Fruit fly (Drosophila melanogaster) whole organism, embryonic: ENCODE results near the gene CG14931.
A peak's percentile ranks its signal among the peaks of the same experiment; 100 is the strongest.

Experiments
- Aef1 ChIP-seq: fragments of 200-800 bp; sonication (Bioruptor generic); IDR thresholded peaks from 3 replicates; pipeline ENCODE4 v1.3.6; 2022; ENCODE audit warnings: missing biosample characterization, missing genetic modification characterization
- Antp ChIP-seq: fragments of 200-800 bp; sonication (Bioruptor generic); optimal IDR thresholded peaks from 3 replicates; lab custom pipeline; 2016; ENCODE audit warnings: missing biosample characterization, missing genetic modification characterization
- Atf6 ChIP-seq: fragments of 200-800 bp; sonication (Bioruptor generic); IDR thresholded peaks from 2 replicates; pipeline ENCODE4 v1.3.6; 2022; ENCODE audit warnings: missing biosample characterization, missing genetic modification characterization
- CG10274 ChIP-seq: fragments of 200-800 bp; sonication (Bioruptor generic); optimal IDR thresholded peaks from 3 replicates; lab custom pipeline; 2017; ENCODE audit warnings: missing biosample characterization, mild to moderate bottlenecking, missing genetic modification characterization
- CG10366 ChIP-seq: fragments of 200-800 bp; sonication (Bioruptor generic); IDR thresholded peaks from 2 replicates; pipeline ENCODE4 v1.3.6; 2022; ENCODE audit warnings: missing biosample characterization, missing genetic modification characterization
- CG12071 ChIP-seq: fragments of 200-800 bp; sonication (Bioruptor generic); optimal IDR thresholded peaks from 3 replicates; lab custom pipeline; 2018; ENCODE audit warnings: missing biosample characterization, mild to moderate bottlenecking, missing genetic modification characterization
- CG12155 ChIP-seq: fragments of 200-800 bp; sonication (Bioruptor generic); optimal IDR thresholded peaks from 3 replicates; lab custom pipeline; 2016; ENCODE audit warnings: missing biosample characterization, missing genetic modification characterization
- CG13287 ChIP-seq: fragments of 200-800 bp; sonication (Bioruptor generic); IDR thresholded peaks from 2 replicates; pipeline ENCODE4 v1.3.6; 2022; ENCODE audit warnings: missing biosample characterization, missing genetic modification characterization; ENCODE audit not compliant: partially characterized antibody
- CG15073 ChIP-seq: fragments of 200-800 bp; sonication (Bioruptor generic); optimal IDR thresholded peaks from 2 replicates; lab custom pipeline; 2016; ENCODE audit warnings: missing biosample characterization, missing genetic modification characterization
- CG1529 ChIP-seq: fragments of 200-800 bp; sonication (Bioruptor generic); optimal IDR thresholded peaks from 3 replicates; lab custom pipeline; 2018; ENCODE audit warnings: missing biosample characterization, missing genetic modification characterization
- CG18262 ChIP-seq: fragments of 200-800 bp; optimal IDR thresholded peaks from 3 replicates; lab custom pipeline; 2019; ENCODE audit warnings: missing biosample characterization, mild to moderate bottlenecking, missing genetic modification characterization, moderate library complexity
- CG2199 ChIP-seq: fragments of 200-800 bp; sonication (Bioruptor generic); IDR thresholded peaks from 3 replicates; pipeline ENCODE4 v1.3.6; 2022; ENCODE audit warnings: missing biosample characterization, missing genetic modification characterization
- CG2875 ChIP-seq: fragments of 200-800 bp; sonication (Bioruptor generic); optimal IDR thresholded peaks from 2 replicates; lab custom pipeline; 2017; ENCODE audit warnings: missing biosample characterization, mild to moderate bottlenecking, missing genetic modification characterization, missing genetic modification reagents
- CG5245 ChIP-seq: fragments of 200-800 bp; sonication (Bioruptor generic); optimal IDR thresholded peaks from 3 replicates; lab custom pipeline; 2016; ENCODE audit warnings: missing biosample characterization, missing genetic modification characterization
- CG7928 ChIP-seq: fragments of 200-800 bp; sonication (Bioruptor generic); optimal IDR thresholded peaks from 2 replicates; lab custom pipeline; 2017; ENCODE audit warnings: missing biosample characterization, mild to moderate bottlenecking, missing genetic modification characterization
- CG7963 ChIP-seq: fragments of 200-800 bp; sonication (Bioruptor generic); IDR thresholded peaks from 3 replicates; pipeline ENCODE4 v1.3.6; 2022; ENCODE audit warnings: missing biosample characterization, missing genetic modification characterization; ENCODE audit not compliant: partially characterized antibody
- D19B ChIP-seq: fragments of 200-800 bp; sonication (Bioruptor generic); optimal IDR thresholded peaks from 2 replicates; lab custom pipeline; 2017; ENCODE audit warnings: missing biosample characterization, mild to moderate bottlenecking, missing genetic modification characterization
- Dbx ChIP-seq: fragments of 200-800 bp; sonication (Bioruptor generic); IDR thresholded peaks from 3 replicates; pipeline ENCODE4 v1.3.6; 2022; ENCODE audit warnings: missing biosample characterization, missing genetic modification characterization
- Doc3 ChIP-seq: fragments of 200-800 bp; sonication (Bioruptor generic); IDR thresholded peaks from 3 replicates; pipeline ENCODE4 v1.3.6; 2022; ENCODE audit warnings: missing biosample characterization, missing genetic modification characterization; ENCODE audit not compliant: partially characterized antibody
- E2f1 ChIP-seq: fragments of 200-800 bp; sonication (Bioruptor generic); IDR thresholded peaks from 2 replicates; pipeline ENCODE4 v1.3.6; 2022; ENCODE audit warnings: missing biosample characterization, missing genetic modification characterization
- Ets65A ChIP-seq: fragments of 200-800 bp; sonication (Bioruptor generic); peaks from one replicate; lab custom pipeline; 2016; ENCODE audit warnings: missing biosample characterization, missing genetic modification characterization
- Fer3 ChIP-seq: fragments of 200-800 bp; sonication (Bioruptor generic); optimal IDR thresholded peaks from 2 replicates; lab custom pipeline; 2018; ENCODE audit warnings: missing biosample characterization, mild to moderate bottlenecking, missing genetic modification characterization, moderate library complexity
- Hand ChIP-seq: fragments of 200-800 bp; sonication (Bioruptor generic); optimal IDR thresholded peaks from 2 replicates; lab custom pipeline; 2017; ENCODE audit warnings: mild to moderate bottlenecking, missing biosample characterization, missing genetic modification reagents, missing genetic modification characterization
- Optix ChIP-seq: fragments of 200-800 bp; sonication (Bioruptor generic); IDR thresholded peaks from 3 replicates; pipeline ENCODE4 v1.3.6; 2022; ENCODE audit warnings: missing biosample characterization, missing genetic modification characterization
- Scr ChIP-seq: fragments of 200-800 bp; sonication (Bioruptor generic); IDR thresholded peaks from 2 replicates; pipeline ENCODE4 v1.3.6; 2022; ENCODE audit warnings: missing biosample characterization, missing genetic modification characterization; ENCODE audit not compliant: partially characterized antibody
- Six4 ChIP-seq: fragments of 200-800 bp; sonication (Bioruptor generic); optimal IDR thresholded peaks from 2 replicates; lab custom pipeline; 2016; ENCODE audit warnings: missing biosample characterization, missing genetic modification characterization
- bbx ChIP-seq: fragments of 200-800 bp; sonication (Bioruptor generic); IDR thresholded peaks from 2 replicates; pipeline ENCODE4 v1.3.6; 2022; ENCODE audit warnings: missing biosample characterization, missing genetic modification characterization; ENCODE audit not compliant: partially characterized antibody
- bigmax ChIP-seq: fragments of 200-800 bp; sonication (Bioruptor generic); optimal IDR thresholded peaks from 2 replicates; lab custom pipeline; 2018; ENCODE audit warnings: missing biosample characterization, mild to moderate bottlenecking, missing genetic modification characterization
- btn ChIP-seq: fragments of 200-800 bp; sonication (Bioruptor generic); optimal IDR thresholded peaks from 2 replicates; lab custom pipeline; 2016; ENCODE audit warnings: missing biosample characterization, missing genetic modification characterization
- cad ChIP-seq: fragments of >200 bp; optimal IDR thresholded peaks from 2 replicates; lab custom pipeline; 2017; ENCODE audit warnings: missing biosample characterization, missing genetic modification characterization
- chn ChIP-seq: fragments of 200-800 bp; sonication (Bioruptor generic); optimal IDR thresholded peaks from 2 replicates; lab custom pipeline; 2016; ENCODE audit warnings: missing biosample characterization, missing genetic modification characterization
- dpn ChIP-seq, 2 experiments: fragments of 200-800 bp; sonication (Bioruptor generic); optimal IDR thresholded peaks; 3 replicates each; lab custom pipeline; 2016; ENCODE audit warnings: missing biosample characterization in 2 of 2, missing genetic modification characterization in 2 of 2
- ems ChIP-seq: fragments of 200-800 bp; sonication (Bioruptor generic); optimal IDR thresholded peaks from 3 replicates; lab custom pipeline; 2016; ENCODE audit warnings: missing biosample characterization, missing genetic modification characterization
- fd3F ChIP-seq: fragments of 200-800 bp; sonication (Bioruptor generic); optimal IDR thresholded peaks from 2 replicates; lab custom pipeline; 2018; ENCODE audit warnings: missing biosample characterization, mild to moderate bottlenecking, missing genetic modification characterization, moderate library complexity
- gem ChIP-seq: fragments of 200-800 bp; sonication (Bioruptor generic); optimal IDR thresholded peaks from 2 replicates; lab custom pipeline; 2019; ENCODE audit warnings: missing biosample characterization, mild to moderate bottlenecking, missing genetic modification characterization, moderate library complexity
- hkb ChIP-seq, 2 experiments: fragments of 200-800 bp in 1 of 2; fragments of >200 bp in 1 of 2; sonication (Bioruptor generic) in 1 of 2; IDR thresholded peaks in 1 of 2; optimal IDR thresholded peaks in 1 of 2; 2 replicates each; pipeline versions ENCODE4 v1.3.6 to Lab custom; 2017 to 2022; ENCODE audit warnings: missing biosample characterization in 1 of 2, missing genetic modification characterization in 1 of 2
- lbe ChIP-seq: fragments of 200-800 bp; sonication (Bioruptor generic); optimal IDR thresholded peaks from 2 replicates; lab custom pipeline; 2016; ENCODE audit warnings: missing biosample characterization, mild to moderate bottlenecking, missing genetic modification characterization
- mirr ChIP-seq: fragments of 200-800 bp; sonication (Bioruptor generic); optimal IDR thresholded peaks from 3 replicates; lab custom pipeline; 2018; ENCODE audit warnings: missing biosample characterization, mild to moderate bottlenecking, missing genetic modification characterization
- mld ChIP-seq: fragments of 200-800 bp; sonication (Bioruptor generic); IDR thresholded peaks from 3 replicates; pipeline ENCODE4 v1.3.6; 2022; ENCODE audit warnings: missing biosample characterization, missing genetic modification characterization; ENCODE audit not compliant: partially characterized antibody
- nerfin-2 ChIP-seq: fragments of 200-800 bp; sonication (Bioruptor generic); IDR thresholded peaks from 2 replicates; pipeline ENCODE4 v1.3.6; 2022; ENCODE audit warnings: missing biosample characterization, missing genetic modification characterization; ENCODE audit not compliant: partially characterized antibody
- oc ChIP-seq: fragments of 200-800 bp; sonication (Bioruptor generic); optimal IDR thresholded peaks from 2 replicates; lab custom pipeline; 2018; ENCODE audit warnings: missing biosample characterization, mild to moderate bottlenecking, missing genetic modification characterization, moderate library complexity
- otp ChIP-seq: fragments of 200-800 bp; sonication (Bioruptor generic); IDR thresholded peaks from 3 replicates; pipeline ENCODE4, ENCODE4 v1.3.6; 2022; ENCODE audit warnings: missing biosample characterization, missing genetic modification characterization
- pb ChIP-seq: fragments of 200-800 bp; sonication (Bioruptor generic); optimal IDR thresholded peaks from 3 replicates; lab custom pipeline; 2016; ENCODE audit warnings: missing biosample characterization, missing genetic modification characterization
- sc ChIP-seq, 3 experiments: fragments of >200 bp in 2 of 3; fragments of 200-800 bp in 1 of 3; sonication (Bioruptor generic) in 1 of 3; optimal IDR thresholded peaks; 2 replicates in 2 of 3; 3 replicates in 1 of 3; lab custom pipeline; 2017; ENCODE audit warnings: mild to moderate bottlenecking in 1 of 3, missing biosample characterization in 1 of 3, missing genetic modification characterization in 1 of 3, missing genetic modification reagents in 1 of 3
- sens ChIP-seq: fragments of 200-800 bp; sonication (Bioruptor generic); peaks from one replicate; lab custom pipeline; 2016; ENCODE audit warnings: missing biosample characterization, missing genetic modification characterization
- sqz ChIP-seq: fragments of 200-800 bp; sonication (Bioruptor generic); optimal IDR thresholded peaks from 3 replicates; lab custom pipeline; 2018; ENCODE audit warnings: missing biosample characterization, mild to moderate bottlenecking, missing genetic modification characterization
- stc ChIP-seq: fragments of 200-800 bp; sonication (Bioruptor generic); IDR thresholded peaks from 2 replicates; pipeline ENCODE4 v1.3.6; 2022; ENCODE audit warnings: missing biosample characterization, missing genetic modification characterization
- toy ChIP-seq: fragments of 200-800 bp; sonication (Bioruptor generic); IDR thresholded peaks from 2 replicates; pipeline ENCODE4 v1.3.6; 2022; ENCODE audit warnings: missing biosample characterization, missing genetic modification characterization
- trem ChIP-seq: fragments of 200-800 bp; optimal IDR thresholded peaks from 3 replicates; lab custom pipeline; 2019; ENCODE audit warnings: missing biosample characterization, mild to moderate bottlenecking, missing genetic modification characterization, moderate library complexity
- tup ChIP-seq: fragments of 200-800 bp; sonication (Bioruptor generic); optimal IDR thresholded peaks from 2 replicates; lab custom pipeline; 2016; ENCODE audit warnings: missing biosample characterization, mild to moderate bottlenecking, missing genetic modification characterization, moderate library complexity
- twi ChIP-seq: fragments of 200-800 bp; optimal IDR thresholded peaks from 2 replicates; lab custom pipeline; 2019; ENCODE audit warnings: missing biosample characterization, mild to moderate bottlenecking, missing genetic modification characterization, moderate library complexity

The CG14931 gene

dm6 chr2L:11829277-11829676 is 41.1 kb downstream of the CG14931 start, which contains the start of gene esc (continued):
- TF ChIP-seq CG2875: no peak
- TF ChIP-seq CG13287: no peak; the same call in 1 of the 2 replicates
- peak; percentile 25 for TF ChIP-seq ems
- TF ChIP-seq hkb (optimal IDR thresholded peaks at IDR 0.05; lab: Kevin White, UChicago): peak; percentile 9
- TF ChIP-seq hkb (GFP tag; IDR thresholded peaks at IDR 0.05; lab: Robert Waterston, UW): no peak
- TF ChIP-seq sqz: no peak
- TF ChIP-seq CG12155 (GFP tag; lab: Kevin White, UChicago): peak; percentile 41
- TF ChIP-seq stc (GFP tag; lab: Robert Waterston, UW): no peak
- TF ChIP-seq toy (GFP tag; lab: Robert Waterston, UW): no peak
- TF ChIP-seq bbx: no peak
- peak; percentile 87 for TF ChIP-seq Ets65A
- no peak for TF ChIP-seq CG10274 (GFP tag; lab: Kevin White, UChicago)
- TF ChIP-seq fd3F (GFP tag; lab: Kevin White, UChicago): no peak
- TF ChIP-seq pb: peak; percentile 5
- no peak for TF ChIP-seq Atf6 (GFP tag; lab: Robert Waterston, UW)
- TF ChIP-seq CG2199 (GFP tag; lab: Robert Waterston, UW): no peak
- TF ChIP-seq mirr (GFP tag; lab: Kevin White, UChicago): no peak
- TF ChIP-seq sc (optimal IDR thresholded peaks at IDR 0.05; lab: Kevin White, UChicago): no peak
- no peak for TF ChIP-seq sc (GFP tag; optimal IDR thresholded peaks at IDR 0.05; lab: Kevin White, UChicago)
- no peak for TF ChIP-seq tup (GFP tag; lab: Kevin White, UChicago)
- TF ChIP-seq CG12071 (GFP tag; lab: Kevin White, UChicago): no peak
- TF ChIP-seq CG5245: no peak
- TF ChIP-seq Aef1 (GFP tag; lab: Robert Waterston, UW): no peak
- TF ChIP-seq Scr (GFP tag; lab: Robert Waterston, UW): no peak; the same call in 1 of the 2 replicates
- no peak for TF ChIP-seq otp (GFP tag; lab: Robert Waterston, UW)
- TF ChIP-seq bigmax (GFP tag; lab: Kevin White, UChicago): no peak
- no peak for TF ChIP-seq CG7963 (GFP tag; lab: Robert Waterston, UW)
- no peak for TF ChIP-seq CG18262
- TF ChIP-seq Fer3 (tag; lab: Kevin White, UChicago): no peak
- TF ChIP-seq CG1529 (GFP tag; lab: Kevin White, UChicago): no peak
- no peak for TF ChIP-seq cad (GFP tag; lab: Kevin White, UChicago)
- TF ChIP-seq oc (tag; lab: Kevin White, UChicago): no peak
- TF ChIP-seq Antp (GFP tag; lab: Kevin White, UChicago): peak; percentile 30
- no peak for TF ChIP-seq CG10366 (GFP tag; lab: Robert Waterston, UW)
- TF ChIP-seq E2f1: peak; percentile 69
- TF ChIP-seq Six4: no peak
- TF ChIP-seq twi (tag; lab: Kevin White, UChicago): no peak
- TF ChIP-seq Optix: no peak
- TF ChIP-seq trem (tag; lab: Kevin White, UChicago): peak; percentile 61
- no peak; the same call in 2 of the 3 replicates for TF ChIP-seq Dbx (GFP tag; lab: Robert Waterston, UW)
- peak; percentile 77 for TF ChIP-seq sens (GFP tag; lab: Kevin White, UChicago)
- TF ChIP-seq dpn (GFP tag; optimal IDR thresholded peaks at IDR 0.05; lab: Kevin White, UChicago): peak; percentile 41 to 48
- TF ChIP-seq Doc3 (GFP tag; lab: Robert Waterston, UW): no peak
- no peak for TF ChIP-seq lbe (GFP tag; lab: Kevin White, UChicago)
- TF ChIP-seq btn (GFP tag; lab: Kevin White, UChicago): peak; percentile 5
- TF ChIP-seq gem (tag; lab: Kevin White, UChicago): no peak
- TF ChIP-seq Hand (GFP tag; lab: Kevin White, UChicago): no peak
- no peak for TF ChIP-seq D19B (GFP tag; lab: Kevin White, UChicago)
- TF ChIP-seq CG15073 (GFP tag; lab: Kevin White, UChicago): no peak
- TF ChIP-seq chn (GFP tag; lab: Kevin White, UChicago): no peak
- TF ChIP-seq nerfin-2 (GFP tag; lab: Robert Waterston, UW): no peak
- no peak for TF ChIP-seq mld (GFP tag; lab: Robert Waterston, UW)
- TF ChIP-seq CG7928 (GFP tag; lab: Kevin White, UChicago): no peak
